Worm (Caenorhabditis elegans): Measurements from ENCODE around the gene ZC239.13.
"Not testable (repeated sequence)": the region's sequence is repeated elsewhere in the genome, so short reads cannot be mapped to it uniquely, and the experiment has no call there.

ZC239.13 gene

DNA sequence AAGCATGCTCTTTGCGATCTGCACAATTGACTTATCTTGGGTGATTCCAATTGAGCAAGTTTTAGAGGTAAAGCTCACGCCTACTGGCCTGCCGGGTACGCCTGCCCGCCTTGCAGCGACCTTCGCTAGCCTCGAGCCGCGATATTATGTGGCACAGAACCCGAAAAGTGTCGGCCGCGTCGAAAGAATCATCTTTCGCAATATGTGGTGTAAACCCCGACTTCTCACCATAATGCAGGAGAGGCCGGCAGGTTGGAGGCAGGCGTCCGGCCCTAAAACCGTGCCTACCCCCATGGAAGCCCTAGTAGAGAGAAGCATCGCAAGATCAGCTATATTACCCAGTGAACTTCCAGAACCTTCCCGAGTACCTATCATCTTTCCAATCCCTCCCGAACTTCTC is 36.8 kb downstream of the ZC239.13 start:
- TF ChIP-seq eyg-1 (tag; optimal IDR thresholded peaks at IDR 0.05) (no peak), pqm-1 (tag; optimal IDR thresholded peaks at IDR 0.05) (no peak), npax-4 (tag; optimal IDR thresholded peaks at IDR 0.05) (no peak), C38D4.7 (GFP tag; optimal IDR thresholded peaks at IDR 0.05) (no peak), zip-5 (tag; optimal IDR thresholded peaks at IDR 0.05) (no peak), madf-2 (tag; optimal IDR thresholded peaks at IDR 0.05) (no peak), ztf-16 (tag; optimal IDR thresholded peaks at IDR 0.05) (no peak), ceh-24 (tag; optimal IDR thresholded peaks at IDR 0.05) (no peak), lim-6 (tag; optimal IDR thresholded peaks at IDR 0.05) (no peak), pag-3 (tag; optimal IDR thresholded peaks at IDR 0.05; ENCODE audit: borderline replicate concordance) (no peak)

DNA sequence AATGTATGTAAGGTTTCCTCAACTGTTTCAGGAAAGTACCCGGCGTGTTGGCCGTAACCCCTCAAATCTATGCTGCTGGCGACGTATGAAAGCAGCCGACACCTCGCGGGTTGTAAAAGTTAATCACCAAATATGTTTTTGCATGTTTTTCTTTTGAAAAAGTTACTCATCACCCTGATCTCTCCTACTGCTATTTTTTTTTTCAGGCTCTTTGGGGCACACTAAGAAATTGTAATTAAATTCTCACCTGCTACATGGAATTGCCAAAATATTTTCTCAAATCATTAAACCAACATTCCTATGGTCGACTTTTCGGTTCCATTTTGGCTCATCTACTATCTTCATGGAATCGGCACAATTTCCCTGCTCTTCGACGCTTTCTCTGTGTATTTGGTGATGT is 37.8 kb downstream of the ZC239.13 start, which contains the start of gene sri-78:
Gene sri-78, plus strand, starts transcription at position 301 of the 400 bp plus-strand sequence.
- TF ChIP-seq ceh-24 (tag; optimal IDR thresholded peaks at IDR 0.05); ama-1 (optimal IDR thresholded peaks at IDR 0.05); gmeb-2 (tag; optimal IDR thresholded peaks at IDR 0.05): not testable (repeated sequence)

DNA sequence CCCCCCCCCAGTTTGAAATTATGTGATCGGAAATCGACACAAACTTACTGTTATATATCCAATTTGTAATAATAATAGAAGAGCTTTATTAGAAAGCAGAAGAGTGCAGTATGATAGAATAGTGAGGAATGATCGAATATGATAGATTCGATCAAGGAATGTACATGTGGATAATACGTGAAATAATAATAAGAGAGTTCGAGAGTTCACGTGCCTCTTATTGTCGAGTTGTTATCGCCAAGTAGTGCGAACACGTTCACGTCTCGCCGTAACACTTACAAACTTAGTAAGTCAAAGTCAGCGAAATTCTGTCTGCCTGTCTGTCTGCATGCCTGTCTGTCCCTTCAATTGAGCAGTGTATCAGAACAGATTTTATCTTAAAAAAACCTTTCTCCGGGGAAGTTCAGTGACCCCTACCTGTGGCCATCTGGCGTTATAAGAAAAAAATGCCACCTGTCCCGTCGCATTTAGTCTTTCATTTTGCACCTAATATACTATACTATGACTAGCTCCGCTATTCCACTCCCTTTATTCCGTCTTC is 39.3 kb downstream of the ZC239.13 start, which contains the start of the genes Y27F2A.6 and Y27F2A.8:
Gene Y27F2A.6, minus strand, starts transcription at position 101 of the 541 bp plus-strand sequence.
Gene Y27F2A.8, plus strand, starts transcription at position 491 of the 541 bp plus-strand sequence.
- TF ChIP-seq che-1, pros-1, unc-86 (tag; optimal IDR thresholded peaks at IDR 0.05): not testable (repeated sequence)

DNA sequence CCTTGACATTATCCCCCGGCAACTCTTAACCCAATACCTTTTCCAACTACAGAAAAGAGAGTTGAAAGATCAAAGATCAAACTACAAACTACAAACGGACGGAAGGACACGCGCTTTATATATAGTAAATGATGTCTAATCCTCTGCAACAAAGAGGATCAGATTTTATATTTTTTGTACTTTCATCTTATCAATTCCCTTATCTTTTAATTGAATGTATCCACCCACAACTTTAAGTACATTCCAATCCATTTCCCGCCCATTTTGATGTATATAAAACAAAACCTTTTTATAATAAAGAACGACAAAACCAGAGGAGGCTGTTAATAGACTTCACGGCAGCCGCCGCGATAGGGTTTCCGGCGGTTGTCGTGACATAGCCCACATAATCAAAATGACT is 45.0 kb downstream of the ZC239.13 start, which contains the start of gene sri-40:
Gene sri-40, plus strand, starts transcription at position 301 of the 400 bp plus-strand sequence.
- TF ChIP-seq gmeb-2 (tag; optimal IDR thresholded peaks at IDR 0.05); hlh-13 (GFP tag; optimal IDR thresholded peaks at IDR 0.05); pag-3 (tag; optimal IDR thresholded peaks at IDR 0.05; ENCODE audit: borderline replicate concordance): not testable (repeated sequence)
